Worm (Caenorhabditis elegans): ENCODE results near the gene M03B6.1.

Gene M03B6.1

DNA sequence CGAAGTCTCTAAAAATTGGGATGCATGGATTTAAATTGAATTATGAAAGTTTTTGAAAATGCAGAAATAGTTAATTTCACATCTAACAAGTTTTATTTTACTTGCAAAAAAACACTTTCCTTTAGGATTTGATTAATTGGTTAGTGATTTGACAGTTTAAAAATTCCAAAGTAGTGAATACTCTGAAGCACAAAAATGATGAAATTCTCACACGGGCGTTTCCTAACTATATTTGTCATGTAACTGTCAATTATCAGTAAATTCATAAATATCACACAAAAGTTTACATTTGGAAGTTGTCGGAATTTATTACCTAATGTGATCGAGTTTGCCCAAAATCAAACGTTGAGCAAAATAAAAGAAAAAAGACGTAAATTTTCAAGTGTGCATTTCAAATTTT lies 30.3 kb upstream of the M03B6.1 start:
- no peak for TF ChIP-seq unc-62 (GFP tag; optimal IDR thresholded peaks at IDR 0.05)
- TF ChIP-seq hmg-11 (tag; optimal IDR thresholded peaks at IDR 0.05): no peak
- no peak for TF ChIP-seq jun-1 (tag; optimal IDR thresholded peaks at IDR 0.05)
- TF ChIP-seq ceh-16 (tag; optimal IDR thresholded peaks at IDR 0.05): no peak
- TF ChIP-seq ama-1 (optimal IDR thresholded peaks at IDR 0.05): no peak
- no peak for TF ChIP-seq snpc-4 (tag; optimal IDR thresholded peaks at IDR 0.05)
- TF ChIP-seq nfya-1 (tag; optimal IDR thresholded peaks at IDR 0.05; ENCODE audit: insufficient read depth): no peak
- TF ChIP-seq ceh-28 (tag; optimal IDR thresholded peaks at IDR 0.05): no peak
- TF ChIP-seq fkh-10 (GFP tag; optimal IDR thresholded peaks at IDR 0.05): no peak
- no peak for TF ChIP-seq R02D3.7 (tag; optimal IDR thresholded peaks at IDR 0.05)
- no peak for TF ChIP-seq nhr-43 (tag; optimal IDR thresholded peaks at IDR 0.05; ENCODE audit: poor library complexity, severe bottlenecking)
- no peak for TF ChIP-seq egl-27 (tag; optimal IDR thresholded peaks at IDR 0.05)
- TF ChIP-seq egl-5 (tag; optimal IDR thresholded peaks at IDR 0.05): no peak
- no peak for TF ChIP-seq unc-39 (tag; optimal IDR thresholded peaks at IDR 0.05)
- TF ChIP-seq nhr-76 (tag; optimal IDR thresholded peaks at IDR 0.05): no peak
- TF ChIP-seq fkh-2 (tag; optimal IDR thresholded peaks at IDR 0.05): no peak

ce11 chrX:13811929-13812328 lies 29.5 kb upstream of the M03B6.1 start:
- TF ChIP-seq nhr-11 (tag; optimal IDR thresholded peaks at IDR 0.05) (no peak), fos-1 (tag; optimal IDR thresholded peaks at IDR 0.05) (no peak), nfya-1 (tag; optimal IDR thresholded peaks at IDR 0.05; ENCODE audit: insufficient read depth) (peak; percentile 44), ceh-28 (tag; optimal IDR thresholded peaks at IDR 0.05) (no peak), pha-4 (tag; optimal IDR thresholded peaks at IDR 0.05) (peak; percentile 57), nhr-77 (tag; optimal IDR thresholded peaks at IDR 0.05) (no peak), nhr-28 (tag; optimal IDR thresholded peaks at IDR 0.05) (no peak), eor-1 (tag; optimal IDR thresholded peaks at IDR 0.05) (no peak), hmg-11 (tag; optimal IDR thresholded peaks at IDR 0.05) (peak; percentile 35), lin-39 (tag; optimal IDR thresholded peaks at IDR 0.05) (peak; percentile 1), aly-2 (tag; optimal IDR thresholded peaks at IDR 0.05) (no peak), egl-5 (tag; optimal IDR thresholded peaks at IDR 0.05) (peak; percentile 44), R02D3.7 (tag; optimal IDR thresholded peaks at IDR 0.05) (no peak), ZK546.5 (tag; optimal IDR thresholded peaks at IDR 0.05) (no peak)

DNA sequence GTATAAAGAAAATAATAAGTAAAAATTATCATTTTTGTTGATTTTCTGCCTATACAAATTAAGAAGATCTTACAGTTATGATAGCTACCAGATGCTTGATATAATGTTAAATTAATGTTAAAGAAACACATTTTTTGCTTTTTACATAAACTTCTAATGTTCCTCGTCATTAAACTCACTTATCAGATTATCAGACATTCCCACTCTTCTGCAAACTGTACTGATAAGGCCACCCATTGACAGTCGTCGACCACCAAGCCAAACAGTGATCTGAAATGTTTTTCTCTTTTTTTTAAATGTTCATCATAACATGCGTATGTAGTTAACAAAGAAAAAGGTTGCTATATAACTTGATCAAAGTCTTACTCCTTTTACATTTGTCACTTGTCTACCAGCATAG lies 22.6 kb upstream of the M03B6.1 start:
- TF ChIP-seq mdl-1 (tag; optimal IDR thresholded peaks at IDR 0.05) (no peak), fkh-10 (GFP tag; optimal IDR thresholded peaks at IDR 0.05) (no peak), pqm-1 (tag; optimal IDR thresholded peaks at IDR 0.05) (peak; percentile 26)

DNA sequence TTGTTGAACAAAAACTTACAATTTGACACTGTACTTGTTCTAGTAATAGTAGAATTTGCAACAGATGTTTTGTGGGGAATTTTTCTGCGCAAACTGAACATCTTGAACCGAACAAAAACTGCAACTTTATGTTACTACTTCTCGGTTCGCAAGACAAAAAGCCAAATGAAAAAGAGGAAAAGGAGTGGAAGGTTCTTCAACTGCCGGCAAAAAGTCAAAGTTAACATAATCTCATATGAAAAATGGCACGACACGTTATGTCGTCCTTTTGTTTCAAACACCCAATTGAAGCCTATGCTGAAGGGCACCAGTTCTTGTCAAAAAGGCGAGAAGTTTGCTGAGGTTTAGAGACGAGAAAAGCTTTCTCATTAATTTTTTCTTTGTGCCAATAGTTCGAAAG lies 17.9 kb upstream of the M03B6.1 start, which contains the start of gene twk-23:
Gene twk-23 (minus strand): TSS at position 101 of the 400 bp plus-strand sequence.
- TF ChIP-seq lin-39 (tag; optimal IDR thresholded peaks at IDR 0.05) (no peak), nhr-28 (tag; optimal IDR thresholded peaks at IDR 0.05) (no peak)

DNA sequence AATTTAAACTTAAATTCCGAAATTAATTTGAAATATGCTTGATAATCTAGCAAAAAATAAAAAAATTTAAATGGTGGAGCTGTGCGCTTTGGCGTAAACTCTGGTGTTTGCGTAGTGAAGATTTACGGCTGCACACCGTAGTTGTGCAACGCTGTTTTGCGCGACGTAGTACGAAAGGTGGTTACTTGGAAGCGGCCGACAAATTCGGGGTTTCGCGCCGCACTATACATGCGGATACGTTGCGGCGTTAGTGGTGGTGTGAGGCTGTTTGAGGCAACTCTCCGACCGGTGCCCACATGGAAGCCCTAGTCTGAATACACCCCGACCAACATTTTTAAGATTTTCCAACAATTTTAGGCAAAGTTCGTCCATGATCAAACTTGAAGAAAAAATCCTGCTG lies 8.0 kb upstream of the M03B6.1 start:
- TF ChIP-seq nhr-237 (tag; optimal IDR thresholded peaks at IDR 0.05): no peak

- TF ChIP-seq ztf-11 (tag; optimal IDR thresholded peaks at IDR 0.05) (no peak), fos-1 (tag; optimal IDR thresholded peaks at IDR 0.05) (no peak), nhr-11 (tag; optimal IDR thresholded peaks at IDR 0.05) (no peak), daf-12 (tag; optimal IDR thresholded peaks at IDR 0.05) (no peak), R02D3.7 (tag; optimal IDR thresholded peaks at IDR 0.05) (no peak), ceh-9 (tag; optimal IDR thresholded peaks at IDR 0.05) (no peak), nhr-77 (tag; optimal IDR thresholded peaks at IDR 0.05) (no peak), nhr-43 (tag; optimal IDR thresholded peaks at IDR 0.05; ENCODE audit: poor library complexity, severe bottlenecking) (no peak), nhr-237 (tag; optimal IDR thresholded peaks at IDR 0.05) (no peak), egl-5 (tag; optimal IDR thresholded peaks at IDR 0.05) (no peak), nhr-25 (tag; optimal IDR thresholded peaks at IDR 0.05) (no peak), egl-27 (tag; optimal IDR thresholded peaks at IDR 0.05) (no peak), elt-1 (tag; optimal IDR thresholded peaks at IDR 0.05) (no peak), lin-39 (tag; optimal IDR thresholded peaks at IDR 0.05) (no peak), eor-1 (tag; optimal IDR thresholded peaks at IDR 0.05) (no peak)
Measured at ce11 chrX:13834127-13834526, 7.3 kb upstream of the M03B6.1 start, which contains the start of gene F19D8.2. Gene F19D8.2 (plus strand): TSS chrX:13834427.
